Worm (Caenorhabditis elegans) whole organism, L2 larva: ENCODE data around the gene ugt-2.

Source experiments
- C34F6.9 ChIP-seq: fragments of 150-350 bp; optimal IDR thresholded peaks from 2 replicates; lab custom pipeline; 2014; ENCODE audit warnings: missing biosample characterization, missing genetic modification characterization
- R02D3.7 ChIP-seq: fragments of 150-350 bp; optimal IDR thresholded peaks from 2 replicates; lab custom pipeline; 2014; ENCODE audit warnings: missing biosample characterization, missing genetic modification characterization
- Y55F3AM.14 ChIP-seq: fragments of 200-800 bp; sonication (Bioruptor generic); optimal IDR thresholded peaks from 2 replicates; lab custom pipeline; 2018; ENCODE audit warnings: mild to moderate bottlenecking, missing genetic modification characterization, missing compliant biosample characterization
- alr-1 ChIP-seq: fragments of 150-350 bp; optimal IDR thresholded peaks from 2 replicates; lab custom pipeline; 2014; ENCODE audit warnings: missing biosample characterization, missing genetic modification characterization
- ama-1 ChIP-seq: fragments of 150-350 bp; optimal IDR thresholded peaks from 2 replicates; lab custom pipeline; 2018; ENCODE audit warnings: inconsistent platforms
- blmp-1 ChIP-seq: sonication (generic microtip); optimal IDR thresholded peaks from 2 replicates; lab custom pipeline; 2017; ENCODE audit warnings: missing genetic modification characterization, mild to moderate bottlenecking, missing compliant biosample characterization, antibody characterized with exemption, moderate library complexity; ENCODE audit not compliant: insufficient read depth
- ceh-16 ChIP-seq: fragments of 150-350 bp; optimal IDR thresholded peaks from 2 replicates; lab custom pipeline; 2014; ENCODE audit warnings: missing biosample characterization, missing genetic modification characterization
- ceh-82 ChIP-seq: fragments of 150-350 bp; optimal IDR thresholded peaks from 2 replicates; lab custom pipeline; 2014; ENCODE audit warnings: missing biosample characterization, missing genetic modification characterization
- crh-2 ChIP-seq: sonication (generic microtip); optimal IDR thresholded peaks from 2 replicates; lab custom pipeline; 2017; ENCODE audit warnings: missing biosample characterization, missing genetic modification characterization
- dmd-4 ChIP-seq: sonication (generic microtip); optimal IDR thresholded peaks from 2 replicates; lab custom pipeline; 2017; ENCODE audit warnings: missing biosample characterization, missing genetic modification characterization
- egl-27 ChIP-seq: sonication (generic microtip); optimal IDR thresholded peaks from 3 replicates; lab custom pipeline; 2017; ENCODE audit warnings: missing biosample characterization, missing genetic modification reagents, missing genetic modification characterization
- elt-1 ChIP-seq: fragments of 150-350 bp; optimal IDR thresholded peaks from 2 replicates; lab custom pipeline; 2014; ENCODE audit warnings: missing biosample characterization, missing genetic modification characterization
- fos-1 ChIP-seq: fragments of 150-350 bp; optimal IDR thresholded peaks from 2 replicates; lab custom pipeline; 2014; ENCODE audit warnings: missing biosample characterization, missing genetic modification characterization
- gmeb-1 ChIP-seq: fragments of 150-350 bp; optimal IDR thresholded peaks from 2 replicates; lab custom pipeline; 2014; ENCODE audit warnings: missing biosample characterization, missing genetic modification characterization
- lin-11 ChIP-seq: fragments of 150-350 bp; sonication (generic microtip); optimal IDR thresholded peaks from 2 replicates; lab custom pipeline; 2014; ENCODE audit warnings: missing biosample characterization, missing genetic modification characterization, inconsistent platforms, mixed read lengths
- lin-39 ChIP-seq: fragments of 150-350 bp; optimal IDR thresholded peaks from 2 replicates; lab custom pipeline; 2014; ENCODE audit warnings: missing biosample characterization, missing genetic modification reagents, missing genetic modification characterization
- lsy-2 ChIP-seq, 2 experiments: fragments of 150-350 bp in 1 of 2; sonication (generic microtip) in 1 of 2; optimal IDR thresholded peaks; 2 replicates each; lab custom pipeline; 2014 to 2017; ENCODE audit warnings: missing biosample characterization in 2 of 2, missing genetic modification characterization in 2 of 2
- mbf-1 ChIP-seq: sonication (generic microtip); optimal IDR thresholded peaks from 2 replicates; lab custom pipeline; 2017; ENCODE audit warnings: missing biosample characterization, missing genetic modification characterization
- mdl-1 ChIP-seq, 2 experiments: fragments of 150-350 bp in 1 of 2; sonication (generic microtip) in 1 of 2; optimal IDR thresholded peaks; 2 replicates each; lab custom pipeline; 2017; ENCODE audit warnings: missing biosample characterization in 2 of 2, missing genetic modification characterization in 2 of 2
- nhr-10 ChIP-seq: sonication (generic microtip); optimal IDR thresholded peaks from 2 replicates; lab custom pipeline; 2017; ENCODE audit warnings: missing biosample characterization, missing genetic modification characterization
- nhr-11 ChIP-seq: fragments of 150-350 bp; optimal IDR thresholded peaks from 2 replicates; lab custom pipeline; 2014; ENCODE audit warnings: missing biosample characterization, missing genetic modification characterization
- nhr-21 ChIP-seq: fragments of 150-350 bp; optimal IDR thresholded peaks from 2 replicates; lab custom pipeline; 2014; ENCODE audit warnings: missing biosample characterization, missing genetic modification characterization
- nhr-23 ChIP-seq: fragments of 150-350 bp; optimal IDR thresholded peaks from 2 replicates; lab custom pipeline; 2014; ENCODE audit warnings: missing biosample characterization, missing genetic modification reagents, missing genetic modification characterization
- nhr-237 ChIP-seq: fragments of 150-350 bp; optimal IDR thresholded peaks from 2 replicates; lab custom pipeline; 2014; ENCODE audit warnings: missing biosample characterization, missing genetic modification characterization
- nhr-6 ChIP-seq: fragments of 150-350 bp; optimal IDR thresholded peaks from 2 replicates; lab custom pipeline; 2014; ENCODE audit warnings: missing biosample characterization, missing genetic modification characterization
- nhr-77 ChIP-seq: fragments of 150-350 bp; optimal IDR thresholded peaks from 2 replicates; lab custom pipeline; 2014; ENCODE audit warnings: missing biosample characterization, missing genetic modification characterization
- peb-1 ChIP-seq: fragments of 150-350 bp; optimal IDR thresholded peaks from 2 replicates; lab custom pipeline; 2014; ENCODE audit warnings: missing biosample characterization, missing genetic modification characterization
- sem-4 ChIP-seq: fragments of 150-350 bp; optimal IDR thresholded peaks from 2 replicates; lab custom pipeline; 2014; ENCODE audit warnings: missing biosample characterization, missing genetic modification reagents, missing genetic modification characterization
- skn-1 ChIP-seq: sonication (generic microtip); optimal IDR thresholded peaks from 2 replicates; lab custom pipeline; 2017; ENCODE audit warnings: missing biosample characterization, missing genetic modification characterization
- sma-9 ChIP-seq, 2 experiments: fragments of 150-350 bp in 1 of 2; sonication (generic microtip) in 1 of 2; optimal IDR thresholded peaks; 2 replicates each; lab custom pipeline; 2014 to 2016; ENCODE audit warnings: missing genetic modification characterization in 2 of 2, mild to moderate bottlenecking in 1 of 2, missing biosample characterization in 1 of 2, missing compliant biosample characterization in 1 of 2, missing genetic modification reagents in 1 of 2, moderate library complexity in 1 of 2
- snpc-4 ChIP-seq: fragments of 150-350 bp; optimal IDR thresholded peaks from 2 replicates; lab custom pipeline; 2014; ENCODE audit warnings: missing biosample characterization, missing genetic modification characterization
- unc-39 ChIP-seq: fragments of 150-350 bp; optimal IDR thresholded peaks from 2 replicates; lab custom pipeline; 2014; ENCODE audit warnings: missing biosample characterization, missing genetic modification characterization
- unc-55 ChIP-seq: fragments of 150-350 bp; sonication (generic microtip); optimal IDR thresholded peaks from 3 replicates; lab custom pipeline; 2014; ENCODE audit warnings: missing biosample characterization, missing genetic modification reagents, missing genetic modification characterization
- unc-62 ChIP-seq: fragments of 150-350 bp; optimal IDR thresholded peaks from 2 replicates; lab custom pipeline; 2014; ENCODE audit warnings: missing biosample characterization, missing genetic modification reagents, missing genetic modification characterization
- zag-1 ChIP-seq: fragments of 150-350 bp; optimal IDR thresholded peaks from 2 replicates; lab custom pipeline; 2014; ENCODE audit warnings: missing biosample characterization, missing genetic modification characterization
- ztf-11 ChIP-seq: sonication (generic microtip); optimal IDR thresholded peaks from 2 replicates; lab custom pipeline; 2017; ENCODE audit warnings: missing biosample characterization, missing genetic modification characterization
- ztf-4 ChIP-seq: fragments of 150-350 bp; optimal IDR thresholded peaks from 2 replicates; lab custom pipeline; 2014; ENCODE audit warnings: missing biosample characterization, missing genetic modification characterization

The ugt-2 gene

DNA sequence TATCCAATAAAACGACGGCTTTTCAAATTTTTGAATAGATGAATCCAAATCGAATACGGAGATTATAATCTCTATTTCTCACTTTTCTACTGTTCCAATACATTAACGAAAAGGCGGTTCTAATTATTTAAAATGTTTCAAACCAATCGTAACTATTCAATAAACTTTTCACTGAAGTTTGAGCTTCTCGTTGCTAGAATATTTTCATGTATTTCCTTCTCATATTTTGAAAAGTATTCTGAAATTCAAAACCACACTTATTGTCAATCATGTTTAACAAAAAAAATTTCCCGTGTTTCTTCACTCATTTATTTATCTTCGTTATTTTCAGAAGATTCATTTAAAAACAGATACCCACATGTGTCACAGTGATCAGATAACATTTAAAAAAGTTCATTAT is 4.2 kb downstream of the ugt-2 start, which contains the start of gene F15H10.8:
Gene F15H10.8 (minus strand): TSS at position 101 of the 400 bp plus-strand sequence.
- TF ChIP-seq zag-1 (tag; lab: Kevin White, UChicago) (no peak), lin-39 (tag; lab: Kevin White, UChicago) (no peak), C34F6.9 (tag; lab: Kevin White, UChicago) (no peak), ceh-82 (tag; lab: Kevin White, UChicago) (no peak), lin-11 (tag; lab: Kevin White, UChicago) (no peak), ztf-11 (tag; lab: Kevin White, UChicago) (no peak), blmp-1 (tag; lab: Kevin White, UChicago) (no peak), lsy-2 (tag; optimal IDR thresholded peaks at IDR 0.05; lab: Kevin White, UChicago) (no peak), unc-62 (GFP tag; lab: Kevin White, UChicago) (no peak), nhr-6 (tag; lab: Kevin White, UChicago) (no peak), alr-1 (tag; lab: Kevin White, UChicago) (no peak), dmd-4 (tag; lab: Kevin White, UChicago) (no peak), ceh-16 (tag; lab: Kevin White, UChicago) (no peak), unc-39 (no peak), nhr-21 (tag; lab: Kevin White, UChicago) (no peak)

DNA sequence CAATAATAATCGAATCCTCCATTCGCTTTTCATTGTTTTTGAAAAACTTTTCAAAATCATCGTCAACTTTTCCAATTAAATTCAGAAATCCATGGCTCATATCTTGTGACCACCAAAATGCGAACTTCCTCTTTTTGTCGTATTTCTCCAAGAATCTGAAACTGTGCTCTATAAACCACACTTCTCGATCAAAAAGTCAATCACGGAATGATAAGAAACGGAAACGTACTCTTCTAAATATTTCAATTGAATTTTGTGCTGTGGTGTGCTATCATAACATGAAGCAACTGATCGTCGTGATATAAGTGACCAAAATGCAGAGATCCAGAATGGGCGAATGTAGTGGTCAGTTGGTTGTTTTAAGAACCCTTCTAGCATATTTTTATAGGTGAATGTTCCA is 6.1 kb downstream of the ugt-2 start:
- TF ChIP-seq fos-1 (tag; lab: Kevin White, UChicago) (peak; percentile 29), unc-55 (no peak), alr-1 (tag; lab: Kevin White, UChicago) (no peak)

DNA sequence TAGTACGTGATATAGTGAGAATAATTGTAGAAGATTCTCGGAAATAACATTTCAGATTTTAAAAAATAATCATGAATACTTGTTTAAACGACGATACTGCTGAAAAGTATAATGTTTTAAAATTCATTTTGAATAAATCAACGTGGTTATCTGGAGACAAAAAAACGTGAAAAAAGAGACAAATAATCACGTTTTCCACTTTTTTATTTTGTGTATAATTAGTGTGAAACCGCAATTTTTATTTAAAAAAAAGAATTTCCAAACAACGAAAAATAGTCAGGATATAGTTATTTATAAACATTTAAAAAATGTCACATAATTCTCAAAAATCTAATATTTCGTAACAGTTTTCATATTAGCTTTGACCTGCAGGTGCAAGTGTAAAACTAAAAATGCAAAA is 7.7 kb downstream of the ugt-2 start, which contains the start of gene F15H10.7:
Gene F15H10.7 (minus strand): TSS at position 101 of the 400 bp plus-strand sequence.
- no peak for TF ChIP-seq unc-55
- TF ChIP-seq fos-1 (tag; lab: Kevin White, UChicago), result no peak
- no peak for TF ChIP-seq nhr-11 (tag; lab: Kevin White, UChicago)
- TF ChIP-seq gmeb-1 (tag; lab: Kevin White, UChicago), result no peak
- TF ChIP-seq mdl-1 (tag; optimal IDR thresholded peaks at IDR 0.05; lab: Kevin White, UChicago), result no peak
- TF ChIP-seq ztf-4 (tag; lab: Kevin White, UChicago), result no peak
- TF ChIP-seq Y55F3AM.14 (GFP tag; lab: Kevin White, UChicago), result no peak
- TF ChIP-seq sma-9 (GFP tag; optimal IDR thresholded peaks at IDR 0.05; lab: Kevin White, UChicago), result no peak
- TF ChIP-seq sma-9 (tag; optimal IDR thresholded peaks at IDR 0.05; lab: Kevin White, UChicago), result no peak
- no peak for TF ChIP-seq nhr-10 (tag; lab: Kevin White, UChicago)
- TF ChIP-seq elt-1 (tag; lab: Kevin White, UChicago), result no peak
- no peak for TF ChIP-seq nhr-77 (tag; lab: Kevin White, UChicago)
- TF ChIP-seq snpc-4, result no peak
- no peak for TF ChIP-seq mbf-1 (tag; lab: Kevin White, UChicago)
- no peak for TF ChIP-seq peb-1 (tag; lab: Kevin White, UChicago)
- TF ChIP-seq skn-1, result no peak
- TF ChIP-seq dmd-4 (tag; lab: Kevin White, UChicago), result no peak
- TF ChIP-seq nhr-237, result no peak
- no peak for TF ChIP-seq crh-2

DNA sequence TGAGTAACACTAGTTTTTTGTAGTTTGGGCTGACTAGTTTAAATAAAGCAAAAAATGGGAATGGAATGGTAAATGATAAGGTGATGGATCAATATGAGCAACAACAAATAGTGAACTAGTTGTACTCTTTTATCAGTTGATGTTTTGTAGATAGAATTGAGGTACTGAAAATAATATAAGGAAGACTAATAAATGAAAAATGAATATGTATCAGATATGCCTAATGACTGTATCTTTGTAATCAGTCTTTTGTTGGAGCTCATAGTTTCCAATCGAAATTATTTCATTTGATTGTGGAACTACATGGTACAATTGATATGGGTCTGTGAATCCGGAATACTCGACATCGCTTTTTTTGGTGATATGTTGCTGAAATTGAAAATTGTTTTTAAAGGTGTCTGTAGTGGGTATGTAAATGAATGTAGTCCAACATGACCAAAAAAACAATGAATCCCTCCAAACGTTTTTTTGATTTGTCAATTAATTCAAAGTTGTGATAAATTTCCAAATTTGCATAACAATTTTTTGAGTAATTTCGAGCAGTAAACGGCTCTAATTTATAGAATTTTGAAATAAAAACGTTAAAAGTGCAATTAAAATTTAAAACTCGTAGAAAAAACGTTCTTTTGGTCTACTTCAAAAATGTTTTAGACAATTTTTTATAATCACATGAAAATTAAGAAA is 11.6 kb downstream of the ugt-2 start, which contains the start of gene F15H10.12:
Gene F15H10.12 (minus strand): TSS at position 51 of the 684 bp plus-strand sequence.
- no peak for TF ChIP-seq nhr-10 (tag; lab: Kevin White, UChicago)
- TF ChIP-seq egl-27 (tag; lab: Kevin White, UChicago), result no peak
- no peak for TF ChIP-seq fos-1 (tag; lab: Kevin White, UChicago)
- TF ChIP-seq lin-39 (tag; lab: Kevin White, UChicago), result no peak
- no peak for TF ChIP-seq ztf-4 (tag; lab: Kevin White, UChicago)
- TF ChIP-seq lsy-2 (tag; optimal IDR thresholded peaks at IDR 0.05; lab: Kevin White, UChicago), result no peak
- TF ChIP-seq lin-11 (tag; lab: Kevin White, UChicago), result no peak
- no peak for TF ChIP-seq sem-4
- TF ChIP-seq crh-2, result no peak
- TF ChIP-seq unc-62 (GFP tag; lab: Kevin White, UChicago), result no peak
- TF ChIP-seq R02D3.7 (tag; lab: Kevin White, UChicago), result no peak
- TF ChIP-seq ama-1, result no peak
- no peak for TF ChIP-seq nhr-23
- TF ChIP-seq sma-9 (GFP tag; optimal IDR thresholded peaks at IDR 0.05; lab: Kevin White, UChicago), result no peak
- no peak for TF ChIP-seq sma-9 (tag; optimal IDR thresholded peaks at IDR 0.05; lab: Kevin White, UChicago)
- no peak for TF ChIP-seq nhr-21 (tag; lab: Kevin White, UChicago)
